Worm (Caenorhabditis elegans) whole organism, L4 larva: ENCODE data around the gene pqn-67.

Source experiments
- aha-1 ChIP-seq: fragments of 150-350 bp; peaks from one replicate; lab custom pipeline; 2014; ENCODE audit warnings: missing biosample characterization, missing genetic modification characterization
- aly-2 ChIP-seq: sonication (generic microtip); optimal IDR thresholded peaks from 2 replicates; lab custom pipeline; 2018; ENCODE audit warnings: missing biosample characterization, missing genetic modification characterization
- ama-1 ChIP-seq: fragments of 150-350 bp; optimal IDR thresholded peaks from 2 replicates; lab custom pipeline; 2014; ENCODE audit warnings: inconsistent platforms, mixed read lengths
- dmd-6 ChIP-seq: fragments of 200-800 bp; sonication (Bioruptor generic); IDR thresholded peaks from 2 replicates; pipeline ENCODE4 v1.3.6; 2022; ENCODE audit warnings: missing genetic modification reagents, missing genetic modification characterization, missing compliant biosample characterization
- dve-1 ChIP-seq: sonication (generic microtip); optimal IDR thresholded peaks from 2 replicates; lab custom pipeline; 2017; ENCODE audit warnings: antibody characterized with exemption, mild to moderate bottlenecking, missing genetic modification characterization, missing compliant biosample characterization; ENCODE audit not compliant: insufficient read depth
- fkh-10 ChIP-seq: fragments of 150-350 bp; optimal IDR thresholded peaks from 2 replicates; lab custom pipeline; 2014; ENCODE audit warnings: missing biosample characterization, missing genetic modification reagents, missing genetic modification characterization
- jun-1 ChIP-seq: fragments of 150-350 bp; optimal IDR thresholded peaks from 2 replicates; lab custom pipeline; 2014; ENCODE audit warnings: missing biosample characterization, missing genetic modification reagents, missing genetic modification characterization
- lin-13 ChIP-seq: fragments of 150-350 bp; optimal IDR thresholded peaks from 2 replicates; lab custom pipeline; 2014; ENCODE audit warnings: missing biosample characterization, missing genetic modification reagents, missing genetic modification characterization
- mdl-1 ChIP-seq, 2 experiments: fragments of 150-350 bp in 1 of 2; sonication (generic microtip) in 1 of 2; optimal IDR thresholded peaks; 2 replicates each; lab custom pipeline; 2014 to 2017; ENCODE audit warnings: missing biosample characterization in 2 of 2, missing genetic modification characterization in 2 of 2
- nhr-28 ChIP-seq: fragments of 150-350 bp; optimal IDR thresholded peaks from 2 replicates; lab custom pipeline; 2014; ENCODE audit warnings: missing biosample characterization, missing genetic modification characterization
- nhr-77 ChIP-seq: fragments of 150-350 bp; optimal IDR thresholded peaks from 2 replicates; lab custom pipeline; 2014; ENCODE audit warnings: missing biosample characterization, missing genetic modification characterization
- pqm-1 ChIP-seq: sonication (generic microtip); optimal IDR thresholded peaks from 2 replicates; lab custom pipeline; 2017; ENCODE audit warnings: missing biosample characterization, missing genetic modification characterization
- zag-1 ChIP-seq: fragments of 150-350 bp; optimal IDR thresholded peaks from 2 replicates; lab custom pipeline; 2014; ENCODE audit warnings: missing biosample characterization, missing genetic modification characterization
- ztf-11 ChIP-seq: fragments of 150-350 bp; optimal IDR thresholded peaks from 2 replicates; lab custom pipeline; 2014; ENCODE audit warnings: missing biosample characterization, missing genetic modification characterization

DNA sequence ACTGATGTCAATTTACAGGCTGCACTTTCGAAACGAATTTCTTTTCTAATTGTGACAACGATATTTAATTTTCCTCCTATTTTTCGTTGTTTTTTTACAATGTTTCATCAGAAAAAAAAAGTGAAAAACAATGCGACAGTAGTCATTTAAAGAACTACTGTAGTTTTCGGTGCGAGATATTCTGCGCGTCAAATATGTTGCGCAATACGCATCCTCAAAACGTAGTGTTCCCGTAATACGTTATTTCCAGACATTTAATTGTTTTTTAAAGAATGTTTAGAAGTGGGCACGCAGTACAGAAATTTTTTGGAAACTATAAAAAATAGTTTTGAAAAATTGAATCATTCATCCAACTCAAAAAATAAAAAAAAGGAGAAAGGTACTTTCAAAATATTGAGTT is 49.8 kb downstream of the pqn-67 start:
- TF ChIP-seq nhr-77 (tag; lab: Kevin White, UChicago) (no peak), jun-1 (tag; lab: Kevin White, UChicago) (no peak), mdl-1 (tag; optimal IDR thresholded peaks at IDR 0.05; lab: Kevin White, UChicago) (no peak), aha-1 (tag; lab: Kevin White, UChicago) (no peak), ama-1 (lab: Kevin White, UChicago) (no peak), fkh-10 (GFP tag; lab: Kevin White, UChicago) (no peak), pqm-1 (tag; lab: Kevin White, UChicago) (no peak), lin-13 (no peak), nhr-28 (tag; lab: Kevin White, UChicago) (no peak), dve-1 (tag; lab: Kevin White, UChicago) (no peak), zag-1 (tag; lab: Kevin White, UChicago) (no peak), aly-2 (tag; lab: Kevin White, UChicago) (no peak), ztf-11 (no peak), dmd-6 (GFP tag; lab: Robert Waterston, UW) (no peak)
